Worm (Caenorhabditis elegans) whole organism, mixed stage, embryonic: ENCODE data around the gene C18D11.1.

Source experiments
- mls-2 ChIP-seq: sonication (generic microtip); optimal IDR thresholded peaks from 2 replicates; lab custom pipeline; 2016; ENCODE audit warnings: mild to moderate bottlenecking, missing genetic modification characterization, moderate library complexity, missing compliant biosample characterization
- pha-4 ChIP-seq: fragments of 150-350 bp; optimal IDR thresholded peaks from 2 replicates; lab custom pipeline; 2018; ENCODE audit warnings: missing biosample characterization, missing genetic modification reagents, missing genetic modification characterization
- snpc-4 ChIP-seq: fragments of 150-350 bp; optimal IDR thresholded peaks from 2 replicates; lab custom pipeline; 2014; ENCODE audit warnings: missing biosample characterization, missing genetic modification characterization

- TF ChIP-seq pha-4 (no peak), snpc-4 (tag; lab: Kevin White, UChicago) (no peak), mls-2 (tag; lab: Kevin White, UChicago) (no peak)
Observed at ce11 chrIII:11843007-11843406, 26.6 kb downstream of the C18D11.1 start.
